Worm (Caenorhabditis elegans) whole organism, L2 larva: Measurements from ENCODE around the gene Y68A4A.10.

Experiments
- R02D3.7 ChIP-seq: fragments of 150-350 bp; optimal IDR thresholded peaks from 2 replicates; lab custom pipeline; 2014; ENCODE audit warnings: missing biosample characterization, missing genetic modification characterization
- aly-2 ChIP-seq: fragments of 150-350 bp; optimal IDR thresholded peaks from 2 replicates; lab custom pipeline; 2014; ENCODE audit warnings: missing biosample characterization, missing genetic modification characterization
- lsy-2 ChIP-seq, 2 experiments: fragments of 150-350 bp in 1 of 2; sonication (generic microtip) in 1 of 2; optimal IDR thresholded peaks; 2 replicates each; lab custom pipeline; 2014 to 2017; ENCODE audit warnings: missing biosample characterization in 2 of 2, missing genetic modification characterization in 2 of 2
- mdl-1 ChIP-seq, 2 experiments: fragments of 150-350 bp in 1 of 2; sonication (generic microtip) in 1 of 2; optimal IDR thresholded peaks; 2 replicates each; lab custom pipeline; 2017; ENCODE audit warnings: missing biosample characterization in 2 of 2, missing genetic modification characterization in 2 of 2
- nhr-25 ChIP-seq: fragments of 150-350 bp; sonication (generic microtip); optimal IDR thresholded peaks from 3 replicates; lab custom pipeline; 2014; ENCODE audit warnings: missing biosample characterization, missing genetic modification characterization

DNA sequence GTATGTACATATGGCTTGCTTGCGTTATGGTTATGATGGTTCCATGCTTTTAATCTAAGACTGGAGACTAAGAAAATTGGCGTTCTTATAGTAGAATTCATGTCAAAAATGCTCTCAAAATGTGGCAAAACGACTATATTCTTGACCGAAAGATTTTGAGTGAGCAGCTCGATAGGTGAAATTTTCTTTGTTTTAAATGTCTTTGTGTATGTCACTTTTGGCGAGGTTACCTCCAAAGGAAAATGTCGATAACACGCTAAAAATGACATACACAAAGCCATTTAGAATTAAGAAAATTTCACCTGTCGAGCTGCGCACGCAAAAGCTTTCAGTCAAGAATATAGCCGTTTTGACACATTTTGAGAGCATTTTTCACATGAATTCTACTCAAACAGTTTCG is 34.5 kb upstream of the Y68A4A.10 start, which contains the start of gene srz-66:
- TF ChIP-seq nhr-25 (tag; lab: Kevin White, UChicago) (no peak), mdl-1 (tag; optimal IDR thresholded peaks at IDR 0.05; lab: Kevin White, UChicago) (no peak), R02D3.7 (tag; lab: Kevin White, UChicago) (no peak), aly-2 (tag; lab: Kevin White, UChicago) (no peak), lsy-2 (tag; optimal IDR thresholded peaks at IDR 0.05; lab: Kevin White, UChicago) (no peak)
